Worm (Caenorhabditis elegans) whole organism, mixed stage, embryonic: ENCODE measurements around the gene exc-7.

Source experiments
- bed-3 ChIP-seq: fragments of 200-800 bp; sonication (Bioruptor generic); optimal IDR thresholded peaks from 3 replicates; lab custom pipeline; 2018; ENCODE audit warnings: mild to moderate bottlenecking, missing genetic modification characterization, moderate library complexity, missing compliant biosample characterization
- mab-5 ChIP-seq: fragments of 150-350 bp; optimal IDR thresholded peaks from 2 replicates; lab custom pipeline; 2014; ENCODE audit warnings: missing biosample characterization, missing genetic modification characterization
- nhr-12 ChIP-seq: fragments of 150-350 bp; optimal IDR thresholded peaks from 2 replicates; lab custom pipeline; 2014; ENCODE audit warnings: missing biosample characterization, missing genetic modification characterization
- nhr-237 ChIP-seq: fragments of 150-350 bp; optimal IDR thresholded peaks from 2 replicates; lab custom pipeline; 2014; ENCODE audit warnings: missing biosample characterization, missing genetic modification characterization
- nhr-28 ChIP-seq: fragments of 150-350 bp; optimal IDR thresholded peaks from 2 replicates; lab custom pipeline; 2014; ENCODE audit warnings: missing biosample characterization, missing genetic modification characterization
- snpc-4 ChIP-seq: fragments of 150-350 bp; optimal IDR thresholded peaks from 2 replicates; lab custom pipeline; 2014; ENCODE audit warnings: missing biosample characterization, missing genetic modification characterization
- unc-39 ChIP-seq: fragments of 150-350 bp; optimal IDR thresholded peaks from 2 replicates; lab custom pipeline; 2014; ENCODE audit warnings: missing biosample characterization, missing genetic modification characterization
- ztf-11 ChIP-seq: fragments of 150-350 bp; optimal IDR thresholded peaks from 2 replicates; lab custom pipeline; 2014; ENCODE audit warnings: missing biosample characterization, missing genetic modification characterization

DNA sequence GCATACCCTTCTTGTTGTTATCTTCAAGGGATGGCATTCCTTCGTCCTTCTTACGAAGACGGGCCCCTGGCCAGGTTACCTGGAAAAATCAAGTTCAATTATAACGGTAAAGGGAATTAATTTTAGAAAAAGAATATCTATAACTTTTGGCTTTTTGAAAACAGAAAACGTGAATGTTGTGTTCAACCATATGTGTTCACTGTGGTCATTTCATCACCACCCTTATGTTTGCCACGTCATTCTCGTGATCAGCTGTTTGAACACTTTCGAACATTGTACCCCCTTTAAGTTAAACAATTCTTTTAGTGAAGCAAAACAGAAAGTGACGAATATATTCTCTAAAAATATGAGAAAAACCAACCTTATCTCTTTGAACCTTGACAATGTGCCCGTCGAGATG lies 43.0 kb downstream of the exc-7 start:
- no peak for TF ChIP-seq nhr-28 (tag; lab: Kevin White, UChicago)
- no peak for TF ChIP-seq ztf-11 (tag; lab: Kevin White, UChicago)
- no peak for TF ChIP-seq nhr-237 (tag; lab: Kevin White, UChicago)
- TF ChIP-seq bed-3 = no peak
- TF ChIP-seq mab-5 (tag; lab: Kevin White, UChicago) = no peak
- no peak for TF ChIP-seq snpc-4 (tag; lab: Kevin White, UChicago)
- TF ChIP-seq unc-39 (tag; lab: Kevin White, UChicago) = no peak
- TF ChIP-seq nhr-12 (tag; lab: Kevin White, UChicago) = no peak
